Fruit fly (Drosophila melanogaster) whole organism, pupa: ENCODE results near the gene CG42367.

ENCODE experiments used
- CG10348 ChIP-seq: fragments of 200-800 bp; sonication (Bioruptor generic); IDR thresholded peaks from 2 replicates; pipeline ENCODE4 v1.3.6; 2022; ENCODE audit warnings: missing biosample characterization, missing genetic modification characterization
- CG12605 ChIP-seq: fragments of 200-800 bp; sonication (Bioruptor generic); IDR thresholded peaks from 2 replicates; pipeline ENCODE4 v1.3.6; 2022; ENCODE audit warnings: missing biosample characterization, missing genetic modification characterization
- CG13204 ChIP-seq: fragments of 200-800 bp; sonication (Bioruptor generic); optimal IDR thresholded peaks from 2 replicates; lab custom pipeline; 2018; ENCODE audit warnings: missing biosample characterization, mild to moderate bottlenecking, missing genetic modification characterization, moderate library complexity
- CG14655 ChIP-seq: fragments of 200-800 bp; sonication (Bioruptor generic); optimal IDR thresholded peaks from 3 replicates; lab custom pipeline; 2017; ENCODE audit warnings: mild to moderate bottlenecking, missing biosample characterization, missing genetic modification reagents, missing genetic modification characterization
- CG15710 ChIP-seq: fragments of 200-800 bp; sonication (Bioruptor generic); optimal IDR thresholded peaks from 2 replicates; lab custom pipeline; 2018; ENCODE audit warnings: missing biosample characterization, mild to moderate bottlenecking, missing genetic modification characterization, moderate library complexity
- CG17806 ChIP-seq: fragments of 200-800 bp; sonication (Bioruptor generic); optimal IDR thresholded peaks from 2 replicates; lab custom pipeline; 2018; ENCODE audit warnings: missing biosample characterization, mild to moderate bottlenecking, missing genetic modification characterization, moderate library complexity
- CG32121 ChIP-seq: fragments of 200-800 bp; sonication (Bioruptor generic); IDR thresholded peaks from 2 replicates; pipeline ENCODE4 v1.3.6; 2022; ENCODE audit warnings: missing biosample characterization, missing genetic modification characterization
- CG34367 ChIP-seq: fragments of 200-800 bp; sonication (Bioruptor generic); optimal IDR thresholded peaks from 2 replicates; lab custom pipeline; 2018; ENCODE audit warnings: missing biosample characterization, mild to moderate bottlenecking, missing genetic modification characterization
- CG4496 ChIP-seq: fragments of 200-800 bp; sonication (Bioruptor generic); IDR thresholded peaks from 3 replicates; pipeline ENCODE4 v1.3.6; 2022; ENCODE audit warnings: missing biosample characterization, missing genetic modification characterization
- CG8159 ChIP-seq: fragments of 200-800 bp; sonication (Bioruptor generic); optimal IDR thresholded peaks from 3 replicates; lab custom pipeline; 2018; ENCODE audit warnings: missing biosample characterization, mild to moderate bottlenecking, missing genetic modification characterization, moderate library complexity
- CG8301 ChIP-seq: fragments of 200-800 bp; sonication (Bioruptor generic); optimal IDR thresholded peaks from 2 replicates; lab custom pipeline; 2018; ENCODE audit warnings: missing biosample characterization, mild to moderate bottlenecking, missing genetic modification characterization
- CG9948 ChIP-seq: fragments of 200-800 bp; sonication (Bioruptor generic); optimal IDR thresholded peaks from 2 replicates; lab custom pipeline; 2018; ENCODE audit warnings: missing biosample characterization, mild to moderate bottlenecking, missing genetic modification characterization, moderate library complexity
- D1 ChIP-seq: fragments of 200-800 bp; sonication (Bioruptor generic); optimal IDR thresholded peaks from 2 replicates; lab custom pipeline; 2018; ENCODE audit warnings: missing biosample characterization, mild to moderate bottlenecking, missing genetic modification characterization, moderate library complexity
- EcR ChIP-seq: fragments of 200-800 bp; sonication (Bioruptor generic); optimal IDR thresholded peaks from 3 replicates; lab custom pipeline; 2019; ENCODE audit warnings: missing biosample characterization, missing genetic modification characterization, mild to moderate bottlenecking, moderate library complexity, missing genetic modification reagents
- Ets98B ChIP-seq: fragments of 200-800 bp; sonication (Bioruptor generic); IDR thresholded peaks from 2 replicates; pipeline ENCODE4 v1.3.6; 2022; ENCODE audit warnings: missing biosample characterization, missing genetic modification characterization
- Pif1A ChIP-seq: fragments of 200-800 bp; sonication (Bioruptor generic); optimal IDR thresholded peaks from 3 replicates; lab custom pipeline; 2016; ENCODE audit warnings: missing biosample characterization, missing genetic modification characterization
- Pif1B ChIP-seq: fragments of 200-800 bp; sonication (Bioruptor generic); optimal IDR thresholded peaks from 3 replicates; lab custom pipeline; 2016; ENCODE audit warnings: missing biosample characterization, missing genetic modification characterization
- Snoo ChIP-seq: fragments of 200-800 bp; sonication (Bioruptor generic); optimal IDR thresholded peaks from 3 replicates; lab custom pipeline; 2017; ENCODE audit warnings: missing biosample characterization, mild to moderate bottlenecking, missing genetic modification characterization, inconsistent platforms
- fd96Ca ChIP-seq: fragments of 200-800 bp; sonication (Bioruptor generic); IDR thresholded peaks from 3 replicates; pipeline ENCODE4 v1.3.6; 2022; ENCODE audit warnings: missing biosample characterization, missing genetic modification characterization
- gl ChIP-seq: fragments of 200-800 bp; sonication (Bioruptor generic); optimal IDR thresholded peaks from 2 replicates; lab custom pipeline; 2018; ENCODE audit warnings: missing biosample characterization, mild to moderate bottlenecking, missing genetic modification characterization
- rn ChIP-seq: fragments of 200-800 bp; sonication (Bioruptor generic); IDR thresholded peaks from 2 replicates; pipeline ENCODE4 v1.3.6; 2022; ENCODE audit warnings: missing biosample characterization, missing genetic modification characterization

The CG42367 gene

DNA sequence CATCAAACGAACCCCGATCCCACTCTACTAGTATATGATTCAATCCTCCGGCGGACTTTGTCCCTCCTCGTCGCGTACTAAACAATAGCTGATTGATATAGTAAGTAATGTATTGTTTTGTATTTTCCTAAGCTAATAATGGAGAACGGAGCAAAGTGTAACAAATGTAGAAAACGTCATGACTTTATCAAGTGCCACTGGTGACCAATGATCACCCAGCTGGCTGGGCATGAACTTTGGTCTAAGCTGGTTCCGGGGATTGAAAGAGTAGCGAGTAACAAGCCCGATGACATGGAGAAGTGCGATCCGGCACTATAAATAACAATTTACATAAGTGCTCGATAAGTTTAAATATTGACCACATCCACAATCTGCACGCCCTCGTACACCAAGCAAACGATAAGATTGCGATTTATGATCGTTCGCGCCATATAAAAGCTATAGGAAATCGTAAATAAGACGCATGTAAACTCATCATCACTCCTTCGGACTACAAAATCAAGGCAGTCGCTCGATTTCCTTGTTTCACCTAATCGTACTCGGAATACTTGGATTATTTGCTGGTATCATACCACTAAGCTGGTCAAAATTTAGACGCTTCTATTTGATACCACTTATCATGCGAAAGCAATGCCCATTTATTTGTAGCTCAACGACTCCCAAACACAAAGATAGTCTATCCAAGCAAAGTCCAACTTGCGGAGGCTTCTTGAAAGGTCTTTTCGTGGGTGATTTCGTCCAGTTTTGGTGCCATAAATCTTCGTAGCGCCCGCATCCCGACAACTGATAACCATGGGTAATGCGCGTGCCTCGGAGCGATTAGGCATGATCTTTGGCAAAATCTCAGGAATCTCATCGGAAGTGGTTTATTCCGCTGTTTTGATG lies 19.0 kb downstream of the CG42367 start:
- peak; percentile 2 for TF ChIP-seq Pif1A
- TF ChIP-seq Snoo (tag; lab: Kevin White, UChicago): no peak
- TF ChIP-seq CG17806: no peak
- TF ChIP-seq CG8159 (tag; lab: Kevin White, UChicago): no peak
- TF ChIP-seq EcR: no peak
- TF ChIP-seq CG12605 (GFP tag; lab: Robert Waterston, UW): peak; percentile 47; the same call in 1 of the 2 replicates
- peak; percentile 31 for TF ChIP-seq CG14655
- TF ChIP-seq gl: no peak
- peak; percentile 23 for TF ChIP-seq CG8301
- no peak for TF ChIP-seq CG32121 (GFP tag; lab: Robert Waterston, UW)
- TF ChIP-seq fd96Ca (GFP tag; lab: Robert Waterston, UW): no peak
- TF ChIP-seq Pif1B (GFP tag; lab: Kevin White, UChicago): peak; percentile 17
- no peak for TF ChIP-seq D1 (tag; lab: Kevin White, UChicago)
- TF ChIP-seq CG13204: peak; percentile 25
- TF ChIP-seq, all 21 proteins: peak for 6

DNA sequence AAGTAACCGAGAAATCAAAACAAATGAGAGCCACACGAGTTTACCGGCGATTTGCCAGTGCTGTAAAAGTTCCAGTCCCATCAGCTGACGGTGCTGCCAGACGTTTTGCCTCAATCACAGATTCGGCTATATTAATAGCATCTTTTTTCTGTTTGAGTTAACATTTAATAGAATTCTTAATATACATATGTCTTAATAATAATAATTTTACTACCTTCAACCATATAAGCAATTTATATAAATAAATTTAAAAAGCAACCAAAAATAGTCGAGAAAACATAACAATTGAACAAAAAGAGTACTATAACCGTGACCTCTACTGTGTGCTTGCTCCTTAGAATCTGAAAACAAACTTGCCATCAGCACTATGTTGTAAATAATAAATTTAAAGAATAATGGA lies 23.7 kb downstream of the CG42367 start, which contains the start of the genes CG13126 and CG4709:
CG13126 (minus strand) TSS at position 63 of the 400 bp plus-strand sequence.
CG4709 (plus strand) TSS at position 207 of the 400 bp plus-strand sequence.
- TF ChIP-seq CG34367 (peak; percentile 74), CG17806 (peak; percentile 96), Snoo (tag; lab: Kevin White, UChicago) (peak; percentile 86), CG8301 (peak; percentile 92), Ets98B (GFP tag; lab: Robert Waterston, UW) (peak; percentile 90), CG9948 (peak; percentile 93), fd96Ca (GFP tag; lab: Robert Waterston, UW) (peak; percentile 71), D1 (tag; lab: Kevin White, UChicago) (no peak), rn (GFP tag; lab: Robert Waterston, UW) (peak; percentile 59; the same call in 1 of the 2 replicates), EcR (peak; percentile 19), CG8159 (tag; lab: Kevin White, UChicago) (peak; percentile 97), CG4496 (GFP tag; lab: Robert Waterston, UW) (peak; percentile 87), CG13204 (peak; percentile 56), CG10348 (no peak), Pif1B (GFP tag; lab: Kevin White, UChicago) (peak; percentile 89), gl (peak; percentile 80), CG12605 (GFP tag; lab: Robert Waterston, UW) (peak; percentile 95), CG32121 (GFP tag; lab: Robert Waterston, UW) (peak; percentile 89), CG15710 (tag; lab: Kevin White, UChicago) (peak; percentile 89), CG14655 (peak; percentile 94), Pif1A (peak; percentile 81)

DNA sequence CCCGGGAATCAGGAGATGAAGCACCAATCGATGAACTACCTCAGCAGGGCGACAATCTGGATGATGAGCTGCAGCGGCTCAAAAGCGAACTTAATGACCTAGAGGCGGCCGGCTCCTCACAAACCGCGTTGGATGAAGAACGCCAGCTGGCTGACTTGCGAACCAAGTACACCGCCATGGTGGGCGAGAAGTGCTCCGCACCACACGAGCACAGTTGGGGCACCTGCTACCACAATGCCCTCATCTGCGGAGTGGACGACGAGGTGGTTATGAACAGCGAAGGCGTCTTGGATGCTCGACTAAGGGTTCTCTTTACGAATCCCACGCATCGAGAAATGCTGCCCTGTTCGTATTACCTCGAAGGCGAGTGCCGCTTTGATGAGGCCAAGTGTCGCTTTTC lies 24.3 kb downstream of the CG42367 start:
- TF ChIP-seq Ets98B (GFP tag; lab: Robert Waterston, UW) (no peak), CG32121 (GFP tag; lab: Robert Waterston, UW) (no peak), CG8159 (tag; lab: Kevin White, UChicago) (no peak), CG14655 (no peak), CG34367 (no peak), Pif1B (GFP tag; lab: Kevin White, UChicago) (no peak), CG9948 (no peak), gl (no peak), rn (GFP tag; lab: Robert Waterston, UW) (no peak), Snoo (tag; lab: Kevin White, UChicago) (no peak), CG15710 (tag; lab: Kevin White, UChicago) (no peak), CG13204 (no peak), CG4496 (GFP tag; lab: Robert Waterston, UW) (no peak), D1 (tag; lab: Kevin White, UChicago) (no peak), CG17806 (no peak), CG12605 (GFP tag; lab: Robert Waterston, UW) (no peak), fd96Ca (GFP tag; lab: Robert Waterston, UW) (no peak), EcR (no peak)

DNA sequence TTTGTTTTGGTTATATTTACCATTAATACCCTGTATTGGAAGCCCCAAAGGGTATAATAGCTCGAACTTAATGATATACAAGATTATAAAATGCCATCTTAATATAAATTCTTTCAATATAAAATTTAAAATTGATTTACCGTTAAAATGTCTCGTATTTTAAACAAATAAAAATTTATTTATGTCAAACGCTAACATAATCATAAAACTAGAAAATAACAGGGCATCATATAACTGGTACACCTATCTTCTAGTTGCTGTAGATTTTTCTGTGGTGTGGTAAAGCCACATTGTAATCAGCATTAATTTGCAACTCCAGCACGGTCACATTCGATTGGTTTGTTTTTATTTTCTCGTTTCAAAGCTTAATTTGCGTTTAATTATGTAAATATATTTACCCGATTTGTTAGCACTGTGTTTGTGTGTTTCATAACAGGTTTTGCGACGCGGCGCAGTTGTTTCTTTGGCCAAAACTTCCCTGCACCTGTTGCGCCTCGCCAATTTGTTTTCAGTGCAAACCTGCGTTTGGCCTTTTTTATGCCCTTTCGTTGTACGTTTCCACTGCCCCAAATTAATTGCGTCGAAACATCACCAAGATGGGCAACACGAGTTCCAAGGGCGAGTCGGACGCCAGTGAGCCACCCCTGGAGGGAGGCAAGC lies 26.7 kb downstream of the CG42367 start, which contains the start of the genes CG4658 and CG5846:
CG4658 (plus strand) TSS at position 140 of the 660 bp plus-strand sequence.
CG5846 (minus strand) TSS at position 245 of the 660 bp plus-strand sequence.
- TF ChIP-seq CG4496 (GFP tag; lab: Robert Waterston, UW) (peak; percentile 94), Pif1A (no peak), gl (peak; percentile 63), CG15710 (tag; lab: Kevin White, UChicago) (peak; percentile 90), CG9948 (peak; percentile 94), EcR (peak; percentile 32), CG32121 (GFP tag; lab: Robert Waterston, UW) (peak; percentile 94), CG8301 (peak; percentile 90), Snoo (tag; lab: Kevin White, UChicago) (peak; percentile 87), CG17806 (peak; percentile 95), fd96Ca (GFP tag; lab: Robert Waterston, UW) (no peak), CG14655 (no peak), Pif1B (GFP tag; lab: Kevin White, UChicago) (no peak), CG10348 (0 out of 2 replicates have a peak, but pooled peaks have one; percentile 35), CG12605 (GFP tag; lab: Robert Waterston, UW) (peak; percentile 91), rn (GFP tag; lab: Robert Waterston, UW) (peak; percentile 91), CG8159 (tag; lab: Kevin White, UChicago) (peak; percentile 95), CG34367 (peak; percentile 89), CG13204 (no peak), D1 (tag; lab: Kevin White, UChicago) (no peak), Ets98B (GFP tag; lab: Robert Waterston, UW) (peak; percentile 89)
